4 fruit fly cellular contexts compared by ENCODE assay signal in genomic region chr3R:10530297-10530966, dm6.
TF ChIP-seq lines count a peak whose summit lies in the region.

No protein-coding gene starts in this region.

- TF ChIP-seq CTCF in whole organism, embryonic (GFP tag; optimal IDR thresholded peaks at IDR 0.05; lab: Kevin White, UChicago) = no peak

TF ChIP-seq in whole organism, embryonic, 481 proteins besides CTCF, POLR2A, EP300 and RAD21 (continues in another document):
- TF ChIP-seq Trl (optimal IDR thresholded peaks at IDR 0.05; lab: Kevin White, UChicago) (no peak), Trl (GFP tag; optimal IDR thresholded peaks at IDR 0.05; lab: Kevin White, UChicago) (no peak), CG1233 (GFP tag; optimal IDR thresholded peaks at IDR 0.05; lab: Kevin White, UChicago) (no peak), CG18011 (GFP tag; optimal IDR thresholded peaks at IDR 0.05; lab: Kevin White, UChicago) (no peak), CG10979 (tag; optimal IDR thresholded peaks at IDR 0.05; lab: Kevin White, UChicago) (peak; percentile 1), CG7271 (tag; optimal IDR thresholded peaks at IDR 0.05; lab: Kevin White, UChicago) (no peak), cato (GFP tag; optimal IDR thresholded peaks at IDR 0.05; lab: Kevin White, UChicago; ENCODE audit: borderline replicate concordance) (no peak), oc (tag; optimal IDR thresholded peaks at IDR 0.05; lab: Kevin White, UChicago) (peak; percentile 31), hth (optimal IDR thresholded peaks at IDR 0.05; lab: Kevin White, UChicago) (no peak), Eip74EF (GFP tag; optimal IDR thresholded peaks at IDR 0.05; lab: Kevin White, UChicago) (no peak), cg (GFP tag; optimal IDR thresholded peaks at IDR 0.05; lab: Kevin White, UChicago) (no peak), Lhr (GFP tag; optimal IDR thresholded peaks at IDR 0.05; lab: Kevin White, UChicago) (no peak), CG2712 (tag; optimal IDR thresholded peaks at IDR 0.05; lab: Kevin White, UChicago) (peak; percentile 1), gem (tag; optimal IDR thresholded peaks at IDR 0.05; lab: Kevin White, UChicago) (peak; percentile 19), CG17361 (GFP tag; IDR thresholded peaks at IDR 0.05; lab: Robert Waterston, UW) (peak; percentile 50; the same call in 2 of the 3 replicates), fru (optimal IDR thresholded peaks at IDR 0.05; lab: Kevin White, UChicago) (no peak), sens (GFP tag; lab: Kevin White, UChicago) (peak; percentile 86), CG34422 (GFP tag; IDR thresholded peaks at IDR 0.05; lab: Robert Waterston, UW) (0 out of 3 replicates have a peak, but pooled peaks have one; percentile 18), H2.0 (GFP tag; IDR thresholded peaks at IDR 0.05; lab: Robert Waterston, UW) (no peak), CG1024 (GFP tag; IDR thresholded peaks at IDR 0.05; lab: Robert Waterston, UW) (no peak), CG12236 (GFP tag; optimal IDR thresholded peaks at IDR 0.05; lab: Kevin White, UChicago) (no peak), gcm2 (GFP tag; optimal IDR thresholded peaks at IDR 0.05; lab: Kevin White, UChicago) (no peak), CG12744 (GFP tag; optimal IDR thresholded peaks at IDR 0.05; lab: Kevin White, UChicago) (no peak), seq (GFP tag; IDR thresholded peaks at IDR 0.05; lab: Robert Waterston, UW) (no peak)

TF ChIP-seq in whole organism, prepupa, 60 proteins besides CTCF, POLR2A, EP300 and RAD21 (continues in another document):
- TF ChIP-seq Smox (GFP tag; optimal IDR thresholded peaks at IDR 0.05; lab: Kevin White, UChicago) (peak; percentile 60), fkh (GFP tag; optimal IDR thresholded peaks at IDR 0.05; lab: Kevin White, UChicago) (no peak), Blimp-1 (GFP tag; optimal IDR thresholded peaks at IDR 0.05; lab: Kevin White, UChicago) (peak; percentile 8), Ets96B (tag; optimal IDR thresholded peaks at IDR 0.05; lab: Kevin White, UChicago) (peak; percentile 63), CG8632 (GFP tag; optimal IDR thresholded peaks at IDR 0.05; lab: Kevin White, UChicago) (peak; percentile 65), CG16779 (tag; optimal IDR thresholded peaks at IDR 0.05; lab: Kevin White, UChicago) (peak; percentile 4), vri (GFP tag; optimal IDR thresholded peaks at IDR 0.05; lab: Kevin White, UChicago) (peak; percentile 27), CG6792 (GFP tag; optimal IDR thresholded peaks at IDR 0.05; lab: Kevin White, UChicago) (peak; percentile 52), Met (GFP tag; optimal IDR thresholded peaks at IDR 0.05; lab: Kevin White, UChicago) (peak; percentile 79), lz (GFP tag; optimal IDR thresholded peaks at IDR 0.05; lab: Kevin White, UChicago) (peak; percentile 74), CG6276 (GFP tag; optimal IDR thresholded peaks at IDR 0.05; lab: Kevin White, UChicago) (no peak), salr (GFP tag; optimal IDR thresholded peaks at IDR 0.05; lab: Kevin White, UChicago) (peak in 1 of 2 experiments; percentile 15), net (GFP tag; optimal IDR thresholded peaks at IDR 0.05; lab: Kevin White, UChicago) (peak; percentile 6), CG34406 (GFP tag; optimal IDR thresholded peaks at IDR 0.05; lab: Kevin White, UChicago) (peak; percentile 70), Lpt (GFP tag; optimal IDR thresholded peaks at IDR 0.05; lab: Kevin White, UChicago) (no peak), CG6163 (GFP tag; IDR thresholded peaks at IDR 0.05; lab: Robert Waterston, UW) (no peak), CG11762 (GFP tag; optimal IDR thresholded peaks at IDR 0.05; lab: Kevin White, UChicago; ENCODE audit: insufficient read depth) (peak; percentile 50), Hr4 (GFP tag; optimal IDR thresholded peaks at IDR 0.05; lab: Kevin White, UChicago) (no peak), Ets21C (GFP tag; optimal IDR thresholded peaks at IDR 0.05; lab: Kevin White, UChicago) (peak; percentile 39), CG11902 (GFP tag; optimal IDR thresholded peaks at IDR 0.05; lab: Kevin White, UChicago) (peak; percentile 51), svp (GFP tag; lab: Kevin White, UChicago) (peak; percentile 90), Sox15 (GFP tag; optimal IDR thresholded peaks at IDR 0.05; lab: Kevin White, UChicago) (peak; percentile 1), CG10669 (GFP tag; optimal IDR thresholded peaks at IDR 0.05; lab: Kevin White, UChicago) (peak; percentile 62), CG6854 (GFP tag; optimal IDR thresholded peaks at IDR 0.05; lab: Kevin White, UChicago) (peak; percentile 42)

TF ChIP-seq in whole organism, pupa, 21 proteins besides CTCF, POLR2A, EP300 and RAD21:
- TF ChIP-seq CG12605 (GFP tag; IDR thresholded peaks at IDR 0.05; lab: Robert Waterston, UW) = no peak
- peak; percentile 62 for TF ChIP-seq CG17806 (tag; optimal IDR thresholded peaks at IDR 0.05; lab: Kevin White, UChicago)
- no peak for TF ChIP-seq CG13204 (GFP tag; optimal IDR thresholded peaks at IDR 0.05; lab: Kevin White, UChicago)
- no peak for TF ChIP-seq D1 (tag; optimal IDR thresholded peaks at IDR 0.05; lab: Kevin White, UChicago)
- TF ChIP-seq Pif1B (GFP tag; optimal IDR thresholded peaks at IDR 0.05; lab: Kevin White, UChicago) = peak; percentile 41
- TF ChIP-seq Pif1A (GFP tag; optimal IDR thresholded peaks at IDR 0.05; lab: Kevin White, UChicago) = peak; percentile 57
- TF ChIP-seq rn (GFP tag; IDR thresholded peaks at IDR 0.05; lab: Robert Waterston, UW) = no peak
- TF ChIP-seq CG8159 (tag; optimal IDR thresholded peaks at IDR 0.05; lab: Kevin White, UChicago) = peak; percentile 73
- no peak for TF ChIP-seq Ets98B (GFP tag; IDR thresholded peaks at IDR 0.05; lab: Robert Waterston, UW)
- TF ChIP-seq CG9948 (tag; optimal IDR thresholded peaks at IDR 0.05; lab: Kevin White, UChicago) = peak; percentile 63
- no peak for TF ChIP-seq CG10348 (GFP tag; IDR thresholded peaks at IDR 0.05; lab: Robert Waterston, UW)
- peak; percentile 84 for TF ChIP-seq EcR (GFP tag; optimal IDR thresholded peaks at IDR 0.05; lab: Kevin White, UChicago)
- TF ChIP-seq CG15710 (tag; optimal IDR thresholded peaks at IDR 0.05; lab: Kevin White, UChicago) = peak; percentile 59
- peak; percentile 57 for TF ChIP-seq Snoo (tag; optimal IDR thresholded peaks at IDR 0.05; lab: Kevin White, UChicago)
- peak; percentile 31 for TF ChIP-seq CG8301 (tag; optimal IDR thresholded peaks at IDR 0.05; lab: Kevin White, UChicago)
- TF ChIP-seq CG14655 (GFP tag; optimal IDR thresholded peaks at IDR 0.05; lab: Kevin White, UChicago) = peak; percentile 40
- TF ChIP-seq CG34367 (tag; optimal IDR thresholded peaks at IDR 0.05; lab: Kevin White, UChicago) = peak; percentile 46
- TF ChIP-seq CG32121 (GFP tag; IDR thresholded peaks at IDR 0.05; lab: Robert Waterston, UW) = no peak
- TF ChIP-seq CG4496 (GFP tag; IDR thresholded peaks at IDR 0.05; lab: Robert Waterston, UW) = 0 out of 3 replicates have a peak, but pooled peaks have one; percentile 12
- peak; percentile 24 for TF ChIP-seq gl (tag; optimal IDR thresholded peaks at IDR 0.05; lab: Kevin White, UChicago)
- TF ChIP-seq fd96Ca (GFP tag; IDR thresholded peaks at IDR 0.05; lab: Robert Waterston, UW) = 0 out of 3 replicates have a peak, but pooled peaks have one; percentile 26
TF ChIP-seq in whole organism, pupa: peak in this region for 14.

TF ChIP-seq in whole organism, wandering third instar larva, 38 proteins besides CTCF, POLR2A, EP300 and RAD21:
- TF ChIP-seq psq (GFP tag; optimal IDR thresholded peaks at IDR 0.05; lab: Kevin White, UChicago) (peak; percentile 36), sage (GFP tag; optimal IDR thresholded peaks at IDR 0.05; lab: Kevin White, UChicago) (no peak), dmrt93B (GFP tag; optimal IDR thresholded peaks at IDR 0.05; lab: Kevin White, UChicago) (peak; percentile 41), Mio (GFP tag; optimal IDR thresholded peaks at IDR 0.05; lab: Kevin White, UChicago) (no peak), dl (GFP tag; optimal IDR thresholded peaks at IDR 0.05; lab: Kevin White, UChicago; ENCODE audit: insufficient read depth in 1 of 2, partially characterized antibody in 2 of 2) (no peak), CG9705 (GFP tag; optimal IDR thresholded peaks at IDR 0.05; lab: Kevin White, UChicago) (no peak), foxo (GFP tag; optimal IDR thresholded peaks at IDR 0.05; lab: Kevin White, UChicago) (peak in 1 of 2 experiments; percentile 53), woc (GFP tag; optimal IDR thresholded peaks at IDR 0.05; lab: Kevin White, UChicago) (peak; percentile 37), CrebA (GFP tag; optimal IDR thresholded peaks at IDR 0.05; lab: Kevin White, UChicago; ENCODE audit: borderline replicate concordance) (no peak), HLH106 (tag; optimal IDR thresholded peaks at IDR 0.05; lab: Kevin White, UChicago) (peak; percentile 58), Sp1 (GFP tag; optimal IDR thresholded peaks at IDR 0.05; lab: Kevin White, UChicago) (peak; percentile 40), fru (GFP tag; optimal IDR thresholded peaks at IDR 0.05; lab: Kevin White, UChicago) (peak; percentile 61), Rel (GFP tag; optimal IDR thresholded peaks at IDR 0.05; lab: Kevin White, UChicago) (no peak), Rel (tag; optimal IDR thresholded peaks at IDR 0.05; lab: Kevin White, UChicago) (no peak), usp (GFP tag; optimal IDR thresholded peaks at IDR 0.05; lab: Kevin White, UChicago) (no peak), ey (GFP tag; optimal IDR thresholded peaks at IDR 0.05; lab: Kevin White, UChicago) (peak; percentile 33), br (GFP tag; optimal IDR thresholded peaks at IDR 0.05; lab: Kevin White, UChicago) (peak; percentile 68), h (GFP tag; optimal IDR thresholded peaks at IDR 0.05; lab: Kevin White, UChicago) (peak; percentile 55), rgr (GFP tag; optimal IDR thresholded peaks at IDR 0.05; lab: Kevin White, UChicago) (peak; percentile 32), Dfd (GFP tag; optimal IDR thresholded peaks at IDR 0.05; lab: Kevin White, UChicago) (no peak), tai (GFP tag; optimal IDR thresholded peaks at IDR 0.05; lab: Kevin White, UChicago) (no peak), Jra (GFP tag; optimal IDR thresholded peaks at IDR 0.05; lab: Kevin White, UChicago) (no peak), jim (GFP tag; optimal IDR thresholded peaks at IDR 0.05; lab: Kevin White, UChicago) (no peak)

Comparison
In these comparisons a context has a peak if more than half of its experiments do, and no peak if none do; other contexts are left out.
1. Of the 7 proteins assayed by ChIP-seq in both whole organism, embryonic and whole organism, prepupa: peak only in whole organism, embryonic: none; only in whole organism, prepupa: Blimp-1, CG16779, CG6854, Hr39 and Sox102F; in both: none; in neither: 2.